Worm (Caenorhabditis elegans) whole organism, L4 larva: ENCODE results near the gene F58F12.2.

ENCODE experiments used
- F49E8.2 ChIP-seq: sonication (generic microtip); optimal IDR thresholded peaks from 2 replicates; lab custom pipeline; 2016; ENCODE audit warnings: missing compliant biosample characterization, mild to moderate bottlenecking, missing genetic modification characterization, borderline replicate concordance
- R02D3.7 ChIP-seq: fragments of 150-350 bp; sonication (generic microtip); optimal IDR thresholded peaks from 3 replicates; lab custom pipeline; 2014; ENCODE audit warnings: missing biosample characterization, missing genetic modification characterization
- ama-1 ChIP-seq: fragments of 150-350 bp; optimal IDR thresholded peaks from 2 replicates; lab custom pipeline; 2014; ENCODE audit warnings: inconsistent platforms, mixed read lengths
- lin-15B ChIP-seq: fragments of 150-350 bp; sonication (generic microtip); optimal IDR thresholded peaks from 3 replicates; lab custom pipeline; 2014; ENCODE audit warnings: missing biosample characterization, missing genetic modification characterization
- lsy-2 ChIP-seq, 2 experiments: fragments of 150-350 bp in 1 of 2; sonication (generic microtip) in 1 of 2; optimal IDR thresholded peaks; 2 replicates each; lab custom pipeline; 2014 to 2017; ENCODE audit warnings: missing biosample characterization in 2 of 2, missing genetic modification characterization in 2 of 2
- nhr-237 ChIP-seq: sonication (generic microtip); optimal IDR thresholded peaks from 2 replicates; lab custom pipeline; 2017; ENCODE audit warnings: missing biosample characterization, missing genetic modification characterization
- nhr-6 ChIP-seq: fragments of 150-350 bp; optimal IDR thresholded peaks from 2 replicates; lab custom pipeline; 2014; ENCODE audit warnings: missing biosample characterization, missing genetic modification characterization
- nhr-76 ChIP-seq: fragments of 150-350 bp; optimal IDR thresholded peaks from 2 replicates; lab custom pipeline; 2014; ENCODE audit warnings: missing biosample characterization, missing genetic modification characterization
- pha-4 ChIP-seq, 2 experiments: fragments of 150-350 bp in 1 of 2; fragments of 200-800 bp in 1 of 2; sonication (Bioruptor generic) in 1 of 2; IDR thresholded peaks in 1 of 2; optimal IDR thresholded peaks in 1 of 2; 2 replicates each; pipeline versions ENCODE4 v1.3.6 to Lab custom; 2014 to 2022; ENCODE audit warnings: missing genetic modification characterization in 2 of 2, missing genetic modification reagents in 2 of 2, missing biosample characterization in 1 of 2, missing compliant biosample characterization in 1 of 2
- zip-2 ChIP-seq: fragments of 150-350 bp; optimal IDR thresholded peaks from 2 replicates; lab custom pipeline; 2014; ENCODE audit warnings: missing biosample characterization, missing genetic modification characterization
- ztf-7 ChIP-seq: fragments of 150-350 bp; optimal IDR thresholded peaks from 2 replicates; lab custom pipeline; 2014; ENCODE audit warnings: missing biosample characterization, missing genetic modification characterization

DNA sequence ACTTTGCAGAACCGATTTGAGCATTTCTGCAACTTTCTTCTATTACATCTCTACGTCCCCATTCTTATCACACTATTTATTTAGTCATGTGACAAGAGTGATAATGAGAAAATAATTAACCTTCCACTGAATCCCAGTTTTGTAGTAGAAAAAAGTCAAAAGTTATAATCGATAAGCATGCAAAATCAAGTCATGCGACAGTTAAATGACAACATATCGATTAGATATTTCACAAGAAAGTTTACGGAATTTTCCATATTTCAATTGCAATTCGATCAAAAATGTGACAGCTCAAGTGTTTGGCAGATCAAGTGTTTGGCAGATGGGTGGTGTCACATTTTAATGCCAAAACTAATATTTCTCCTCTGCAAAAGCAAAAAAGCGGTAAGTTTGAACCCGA lies 13.2 kb downstream of the F58F12.2 start:
- TF ChIP-seq F49E8.2 (tag; lab: Kevin White, UChicago) (no peak), nhr-237 (no peak), ama-1 (lab: Kevin White, UChicago) (no peak), nhr-76 (tag; lab: Kevin White, UChicago) (no peak), ztf-7 (tag; lab: Kevin White, UChicago) (no peak), pha-4 (GFP tag; IDR thresholded peaks at IDR 0.05; lab: Robert Waterston, UW) (no peak), pha-4 (tag; optimal IDR thresholded peaks at IDR 0.05; lab: Kevin White, UChicago) (no peak), lin-15B (tag; lab: Kevin White, UChicago) (no peak), zip-2 (tag; lab: Kevin White, UChicago) (no peak), R02D3.7 (tag; lab: Kevin White, UChicago) (no peak), lsy-2 (tag; optimal IDR thresholded peaks at IDR 0.05; lab: Kevin White, UChicago) (no peak), nhr-6 (no peak)
